Fruit fly (Drosophila melanogaster): ENCODE results near the gene Spn.
A peak's percentile ranks its signal among the peaks of the same experiment; 100 is the strongest.

The Spn gene

DNA sequence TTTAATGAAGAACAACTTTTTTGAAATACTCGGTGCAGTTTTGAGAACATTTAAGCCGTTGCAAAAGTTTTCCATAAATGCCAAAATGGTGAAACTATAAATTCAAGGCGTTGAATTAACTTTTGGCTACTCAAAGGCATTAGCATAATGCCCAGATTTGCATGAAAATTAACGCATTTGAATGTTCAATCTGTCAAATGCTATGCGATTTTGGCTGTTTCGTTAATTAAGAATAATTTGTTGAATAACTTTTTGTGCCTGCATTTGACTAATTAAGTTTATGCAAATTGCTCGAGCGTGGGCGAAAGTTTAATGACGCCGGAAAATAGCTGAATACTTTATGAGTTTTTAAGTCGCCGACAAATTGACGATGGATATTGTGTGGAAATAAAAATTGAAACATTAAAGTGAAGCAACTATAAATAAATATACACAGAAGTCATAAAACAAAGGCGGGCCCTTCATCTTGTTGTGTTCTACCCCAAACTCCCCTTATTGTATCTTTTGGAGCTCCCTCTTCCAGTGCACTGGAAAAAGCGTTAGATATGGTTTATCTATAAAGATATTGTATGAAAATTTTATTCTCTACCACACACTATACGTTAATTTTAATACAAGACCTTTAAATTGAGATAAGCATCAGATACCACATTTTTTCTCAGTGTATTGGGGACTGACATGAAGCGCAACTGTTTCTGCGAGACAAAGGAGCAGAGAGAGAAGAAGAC lies 1.8 kb downstream of the Spn start (continued):
- TF ChIP-seq disco-r (GFP tag; optimal IDR thresholded peaks at IDR 0.05), result peak; percentile 11
- TF ChIP-seq CTCF (GFP tag; optimal IDR thresholded peaks at IDR 0.05), result peak; percentile 12
- peak; percentile 70 for TF ChIP-seq CG30403 (GFP tag; optimal IDR thresholded peaks at IDR 0.05)
- TF ChIP-seq Oli (tag; optimal IDR thresholded peaks at IDR 0.05), result peak; percentile 73
- peak; percentile 16 for TF ChIP-seq stwl (tag; optimal IDR thresholded peaks at IDR 0.05)
- peak; percentile 10 for TF ChIP-seq eyg (GFP tag; optimal IDR thresholded peaks at IDR 0.05)
- TF ChIP-seq onecut (GFP tag; IDR thresholded peaks at IDR 0.05), result peak; percentile 46; the same call in 1 of the 2 replicates
- TF ChIP-seq CG32767 (GFP tag; IDR thresholded peaks at IDR 0.05), result no peak
- peak; percentile 18 for TF ChIP-seq kay (GFP tag; optimal IDR thresholded peaks at IDR 0.05)
- peak; percentile 28 for TF ChIP-seq Jarid2 (GFP tag; optimal IDR thresholded peaks at IDR 0.05)
- TF ChIP-seq Sry-δ (GFP tag; optimal IDR thresholded peaks at IDR 0.05), result peak; percentile 24
- peak; percentile 65 for TF ChIP-seq btn (GFP tag; optimal IDR thresholded peaks at IDR 0.05)
- no peak for TF ChIP-seq ash1 (GFP tag; optimal IDR thresholded peaks at IDR 0.05)
- TF ChIP-seq CG9727 (GFP tag; optimal IDR thresholded peaks at IDR 0.05), result peak; percentile 78
- TF ChIP-seq CG11456 (GFP tag; IDR thresholded peaks at IDR 0.05), result 0 out of 3 replicates have a peak, but pooled peaks have one; percentile 62
- TF ChIP-seq ara (GFP tag; IDR thresholded peaks at IDR 0.05), result peak; percentile 70; the same call in 1 of the 2 replicates
- peak; percentile 45 for TF ChIP-seq ac (GFP tag; optimal IDR thresholded peaks at IDR 0.05)
- TF ChIP-seq CG31388 (GFP tag; optimal IDR thresholded peaks at IDR 0.05), result peak; percentile 2
- TF ChIP-seq CG15696 (tag; optimal IDR thresholded peaks at IDR 0.05), result peak; percentile 50
- 0 out of 2 replicates have a peak, but pooled peaks have one; percentile 16 for TF ChIP-seq MBD-R2 (GFP tag; IDR thresholded peaks at IDR 0.05)
- peak; percentile 23 for TF ChIP-seq Dek (tag; optimal IDR thresholded peaks at IDR 0.05)
- TF ChIP-seq ken (GFP tag; IDR thresholded peaks at IDR 0.05), result no peak; the same call in 2 of the 3 replicates
- TF ChIP-seq chinmo (GFP tag; IDR thresholded peaks at IDR 0.05; ENCODE audit: partially characterized antibody), result peak; percentile 64; the same call in 1 of the 4 replicates
- TF ChIP-seq tx (GFP tag; optimal IDR thresholded peaks at IDR 0.05), result peak; percentile 48
- TF ChIP-seq CG10979 (tag; optimal IDR thresholded peaks at IDR 0.05), result peak; percentile 83
- TF ChIP-seq H2.0 (GFP tag; IDR thresholded peaks at IDR 0.05), result peak; percentile 38; the same call in 1 of the 2 replicates
- peak; percentile 46 for TF ChIP-seq CG33213 (GFP tag; optimal IDR thresholded peaks at IDR 0.05)
- no peak for TF ChIP-seq rib (GFP tag; IDR thresholded peaks at IDR 0.05)
- TF ChIP-seq sc (optimal IDR thresholded peaks at IDR 0.05), result no peak
- peak; percentile 60 for TF ChIP-seq sc (GFP tag; optimal IDR thresholded peaks at IDR 0.05)
- peak; percentile 28 for TF ChIP-seq CG4328 (GFP tag; optimal IDR thresholded peaks at IDR 0.05)
- TF ChIP-seq CG1024 (GFP tag; IDR thresholded peaks at IDR 0.05), result peak; percentile 47; the same call in 1 of the 2 replicates
- TF ChIP-seq h (optimal IDR thresholded peaks at IDR 0.05), result no peak
- TF ChIP-seq zen2 (GFP tag; IDR thresholded peaks at IDR 0.05; ENCODE audit: partially characterized antibody), result no peak
- peak; percentile 72 for TF ChIP-seq sisA (GFP tag; IDR thresholded peaks at IDR 0.05)
- 0 out of 3 replicates have a peak, but pooled peaks have one; percentile 12 for TF ChIP-seq CG34422 (GFP tag; IDR thresholded peaks at IDR 0.05)
- TF ChIP-seq prd (optimal IDR thresholded peaks at IDR 0.05), result no peak
- no peak; the same call in 2 of the 3 replicates for TF ChIP-seq prd (GFP tag; IDR thresholded peaks at IDR 0.05)
- peak; percentile 42 for TF ChIP-seq Side (GFP tag; optimal IDR thresholded peaks at IDR 0.05)
- TF ChIP-seq CG2116 (GFP tag; optimal IDR thresholded peaks at IDR 0.05), result peak; percentile 18
- peak; percentile 69 for TF ChIP-seq CG2202 (tag; optimal IDR thresholded peaks at IDR 0.05)
- TF ChIP-seq CG18262 (tag; optimal IDR thresholded peaks at IDR 0.05), result peak; percentile 84
- peak; percentile 43 for TF ChIP-seq CG9437 (GFP tag; optimal IDR thresholded peaks at IDR 0.05)
- 0 out of 2 replicates have a peak, but pooled peaks have one; percentile 38 for TF ChIP-seq CG4730 (GFP tag; IDR thresholded peaks at IDR 0.05)
- peak; percentile 36; the same call in 1 of the 2 replicates for TF ChIP-seq ap (GFP tag; IDR thresholded peaks at IDR 0.05)
- TF ChIP-seq CG4282 (GFP tag; optimal IDR thresholded peaks at IDR 0.05), result no peak
- TF ChIP-seq eve (GFP tag; optimal IDR thresholded peaks at IDR 0.05), result peak in 1 of 2 experiments; percentile 56
- peak; percentile 70 for TF ChIP-seq az2 (GFP tag; optimal IDR thresholded peaks at IDR 0.05)
- peak; percentile 44 for TF ChIP-seq NfI (GFP tag; optimal IDR thresholded peaks at IDR 0.05)
- peak; percentile 33 for TF ChIP-seq Hmr (GFP tag; optimal IDR thresholded peaks at IDR 0.05)
- TF ChIP-seq chm (GFP tag; IDR thresholded peaks at IDR 0.05), result peak; percentile 74
